Fruit fly (Drosophila melanogaster) whole organism, embryonic: Measurements from ENCODE around the gene MSAmiP.
A peak's percentile ranks its signal among the peaks of the same experiment; 100 is the strongest.

Experiments used
- ATbp ChIP-seq: fragments of 200-800 bp; sonication (Bioruptor generic); optimal IDR thresholded peaks from 2 replicates; lab custom pipeline; 2017; ENCODE audit warnings: missing biosample characterization, mild to moderate bottlenecking, missing genetic modification characterization, missing genetic modification reagents
- CG10462 ChIP-seq: fragments of 200-800 bp; sonication (Bioruptor generic); optimal IDR thresholded peaks from 2 replicates; lab custom pipeline; 2016; ENCODE audit warnings: missing biosample characterization, missing genetic modification characterization
- CG12236 ChIP-seq: fragments of 200-800 bp; sonication (Bioruptor generic); optimal IDR thresholded peaks from 2 replicates; lab custom pipeline; 2016; ENCODE audit warnings: missing biosample characterization, missing genetic modification characterization
- CG15073 ChIP-seq: fragments of 200-800 bp; sonication (Bioruptor generic); optimal IDR thresholded peaks from 2 replicates; lab custom pipeline; 2016; ENCODE audit warnings: missing biosample characterization, missing genetic modification characterization
- CG2712 ChIP-seq: fragments of 200-800 bp; optimal IDR thresholded peaks from 3 replicates; lab custom pipeline; 2019; ENCODE audit warnings: missing biosample characterization, mild to moderate bottlenecking, missing genetic modification characterization, moderate library complexity
- CG31365 ChIP-seq: fragments of 200-800 bp; sonication (Bioruptor generic); optimal IDR thresholded peaks from 2 replicates; lab custom pipeline; 2018; ENCODE audit warnings: missing biosample characterization, mild to moderate bottlenecking, missing genetic modification characterization
- CG42726 ChIP-seq: fragments of 200-800 bp; sonication (Bioruptor generic); IDR thresholded peaks from 2 replicates; pipeline ENCODE4 v1.3.6; 2022; ENCODE audit warnings: missing biosample characterization, missing genetic modification characterization; ENCODE audit not compliant: partially characterized antibody
- CG4404 ChIP-seq: fragments of 200-800 bp; sonication (Bioruptor generic); IDR thresholded peaks from 2 replicates; pipeline ENCODE4 v1.3.6; 2022; ENCODE audit warnings: missing biosample characterization, missing genetic modification characterization
- CG5180 ChIP-seq: fragments of 200-800 bp; sonication (Bioruptor generic); optimal IDR thresholded peaks from 3 replicates; lab custom pipeline; 2017; ENCODE audit warnings: missing biosample characterization, missing genetic modification characterization, mild to moderate bottlenecking, moderate library complexity, missing genetic modification reagents
- CG6683 ChIP-seq: fragments of 200-800 bp; sonication (Bioruptor generic); optimal IDR thresholded peaks from 2 replicates; lab custom pipeline; 2017; ENCODE audit warnings: missing biosample characterization, mild to moderate bottlenecking, missing genetic modification characterization, missing genetic modification reagents
- CG6765 ChIP-seq: fragments of 200-800 bp; sonication (Bioruptor generic); optimal IDR thresholded peaks from 3 replicates; lab custom pipeline; 2017; ENCODE audit warnings: missing biosample characterization, mild to moderate bottlenecking, missing genetic modification characterization
- CG7271 ChIP-seq: fragments of 200-800 bp; sonication (Bioruptor generic); optimal IDR thresholded peaks from 2 replicates; lab custom pipeline; 2018; ENCODE audit warnings: missing biosample characterization, mild to moderate bottlenecking, missing genetic modification characterization, moderate library complexity
- CG7745 ChIP-seq: fragments of 200-800 bp; sonication (Bioruptor generic); optimal IDR thresholded peaks from 2 replicates; lab custom pipeline; 2018; ENCODE audit warnings: missing biosample characterization, mild to moderate bottlenecking, missing genetic modification characterization, moderate library complexity
- CG8089 ChIP-seq: fragments of 200-800 bp; sonication (Bioruptor generic); optimal IDR thresholded peaks from 3 replicates; lab custom pipeline; 2016; ENCODE audit warnings: missing biosample characterization, missing genetic modification characterization
- CG8359 ChIP-seq: fragments of 200-800 bp; sonication (Bioruptor generic); optimal IDR thresholded peaks from 2 replicates; lab custom pipeline; 2017; ENCODE audit warnings: missing biosample characterization, mild to moderate bottlenecking, missing genetic modification characterization, borderline replicate concordance
- E2f2 ChIP-seq: fragments of 200-800 bp; sonication (Bioruptor generic); IDR thresholded peaks from 2 replicates; pipeline ENCODE4 v1.3.6; 2022; ENCODE audit warnings: missing biosample characterization, missing genetic modification characterization
- Fer3 ChIP-seq: fragments of 200-800 bp; sonication (Bioruptor generic); optimal IDR thresholded peaks from 2 replicates; lab custom pipeline; 2018; ENCODE audit warnings: missing biosample characterization, mild to moderate bottlenecking, missing genetic modification characterization, moderate library complexity
- Hr51 ChIP-seq, 2 experiments: fragments of 200-800 bp; sonication (Bioruptor generic); optimal IDR thresholded peaks; 2 replicates in 1 of 2; 3 replicates in 1 of 2; lab custom pipeline; 2016 to 2018; ENCODE audit warnings: missing biosample characterization in 2 of 2, missing genetic modification characterization in 2 of 2, mild to moderate bottlenecking in 1 of 2, moderate library complexity in 1 of 2
- MTF-1 ChIP-seq: fragments of 200-800 bp; sonication (Bioruptor generic); optimal IDR thresholded peaks from 2 replicates; lab custom pipeline; 2018; ENCODE audit warnings: missing biosample characterization, mild to moderate bottlenecking, missing genetic modification characterization, borderline replicate concordance
- Nf-YB ChIP-seq: fragments of 200-800 bp; sonication (Bioruptor generic); optimal IDR thresholded peaks from 3 replicates; lab custom pipeline; 2019; ENCODE audit warnings: missing biosample characterization, mild to moderate bottlenecking, missing genetic modification characterization, moderate library complexity
- Oaz ChIP-seq: fragments of 200-800 bp; sonication (Bioruptor generic); IDR thresholded peaks from 2 replicates; pipeline ENCODE4 v1.3.6; 2022; ENCODE audit warnings: missing biosample characterization, missing genetic modification characterization
- Oli ChIP-seq: fragments of 200-800 bp; sonication (Bioruptor generic); optimal IDR thresholded peaks from 2 replicates; lab custom pipeline; 2018; ENCODE audit warnings: missing biosample characterization, mild to moderate bottlenecking, missing genetic modification characterization, moderate library complexity
- Opbp ChIP-seq: fragments of 200-800 bp; sonication (Bioruptor generic); IDR thresholded peaks from 3 replicates; pipeline ENCODE4 v1.3.6; 2022; ENCODE audit warnings: missing biosample characterization, missing genetic modification characterization; ENCODE audit not compliant: partially characterized antibody
- Optix ChIP-seq: fragments of 200-800 bp; sonication (Bioruptor generic); IDR thresholded peaks from 3 replicates; pipeline ENCODE4 v1.3.6; 2022; ENCODE audit warnings: missing biosample characterization, missing genetic modification characterization
- Pdp1 ChIP-seq, 2 experiments: fragments of 200-800 bp; sonication (Bioruptor generic); optimal IDR thresholded peaks; 3 replicates each; lab custom pipeline; 2016; ENCODE audit warnings: missing biosample characterization in 2 of 2, missing genetic modification characterization in 2 of 2, mild to moderate bottlenecking in 1 of 2, moderate library complexity in 1 of 2
- Ravus ChIP-seq: fragments of 200-800 bp; sonication (Bioruptor generic); IDR thresholded peaks from 2 replicates; pipeline ENCODE4 v1.3.6; 2022; ENCODE audit warnings: missing biosample characterization, missing genetic modification characterization
- Rx ChIP-seq: fragments of 200-800 bp; sonication (Bioruptor generic); IDR thresholded peaks from 2 replicates; pipeline ENCODE4 v1.3.6; 2022; ENCODE audit warnings: missing biosample characterization, missing genetic modification characterization
- Side ChIP-seq: fragments of 200-800 bp; sonication (Bioruptor generic); optimal IDR thresholded peaks from 2 replicates; lab custom pipeline; 2016; ENCODE audit warnings: missing biosample characterization, missing genetic modification characterization
- Six4 ChIP-seq: fragments of 200-800 bp; sonication (Bioruptor generic); optimal IDR thresholded peaks from 2 replicates; lab custom pipeline; 2016; ENCODE audit warnings: missing biosample characterization, missing genetic modification characterization
- ap ChIP-seq: fragments of 200-800 bp; sonication (Bioruptor generic); IDR thresholded peaks from 2 replicates; pipeline ENCODE4 v1.3.6; 2022; ENCODE audit warnings: missing biosample characterization, missing genetic modification characterization
- dm ChIP-seq: fragments of 200-800 bp; sonication (Bioruptor generic); optimal IDR thresholded peaks from 3 replicates; lab custom pipeline; 2016; ENCODE audit warnings: missing biosample characterization, missing genetic modification characterization
- dmrt99B ChIP-seq: fragments of 200-800 bp; sonication (Bioruptor generic); optimal IDR thresholded peaks from 2 replicates; lab custom pipeline; 2018; ENCODE audit warnings: missing biosample characterization, mild to moderate bottlenecking, missing genetic modification characterization, moderate library complexity
- ewg ChIP-seq: fragments of 200-800 bp; sonication (Bioruptor generic); optimal IDR thresholded peaks from 3 replicates; lab custom pipeline; 2017; ENCODE audit warnings: mild to moderate bottlenecking, missing biosample characterization, missing genetic modification reagents, missing genetic modification characterization
- grau ChIP-seq: fragments of 200-800 bp; optimal IDR thresholded peaks from 3 replicates; lab custom pipeline; 2019; ENCODE audit warnings: missing biosample characterization, mild to moderate bottlenecking, missing genetic modification characterization, moderate library complexity
- inv ChIP-seq: fragments of 200-800 bp; sonication (Bioruptor generic); IDR thresholded peaks from 2 replicates; pipeline ENCODE4 v1.3.6; 2022; ENCODE audit warnings: missing biosample characterization, missing genetic modification characterization; ENCODE audit not compliant: partially characterized antibody
- jumu ChIP-seq: fragments of 200-800 bp; sonication (Bioruptor generic); optimal IDR thresholded peaks from 3 replicates; lab custom pipeline; 2016; ENCODE audit warnings: missing biosample characterization, missing genetic modification characterization
- nau ChIP-seq: fragments of 200-800 bp; sonication (Bioruptor generic); optimal IDR thresholded peaks from 3 replicates; lab custom pipeline; 2017; ENCODE audit warnings: missing biosample characterization, mild to moderate bottlenecking, missing genetic modification characterization, missing genetic modification reagents
- oc ChIP-seq: fragments of 200-800 bp; sonication (Bioruptor generic); optimal IDR thresholded peaks from 2 replicates; lab custom pipeline; 2018; ENCODE audit warnings: missing biosample characterization, mild to moderate bottlenecking, missing genetic modification characterization, moderate library complexity
- odd ChIP-seq: fragments of 200-800 bp; sonication (Bioruptor generic); optimal IDR thresholded peaks from 2 replicates; lab custom pipeline; 2017; ENCODE audit warnings: missing biosample characterization, mild to moderate bottlenecking, missing genetic modification characterization
- p53 ChIP-seq: fragments of 200-800 bp; sonication (Bioruptor generic); optimal IDR thresholded peaks from 2 replicates; lab custom pipeline; 2016; ENCODE audit warnings: missing biosample characterization, missing genetic modification characterization
- pros ChIP-seq: fragments of 200-800 bp; sonication (Bioruptor generic); optimal IDR thresholded peaks from 3 replicates; lab custom pipeline; 2019; ENCODE audit warnings: missing biosample characterization, mild to moderate bottlenecking, missing genetic modification characterization, moderate library complexity
- ranshi ChIP-seq: fragments of 200-800 bp; sonication (Bioruptor generic); IDR thresholded peaks from 2 replicates; pipeline ENCODE4 v1.3.6; 2022; ENCODE audit warnings: missing biosample characterization, missing genetic modification characterization
- slp2 ChIP-seq: fragments of 200-800 bp; sonication (Bioruptor generic); optimal IDR thresholded peaks from 2 replicates; lab custom pipeline; 2016; ENCODE audit warnings: missing biosample characterization, missing genetic modification characterization
- sna ChIP-seq: fragments of 200-800 bp; sonication (Bioruptor generic); IDR thresholded peaks from 2 replicates; pipeline ENCODE4 v1.3.6; 2022; ENCODE audit warnings: missing biosample characterization, missing genetic modification characterization; ENCODE audit not compliant: partially characterized antibody
- tx ChIP-seq: fragments of 200-800 bp; sonication (Bioruptor generic); optimal IDR thresholded peaks from 2 replicates; lab custom pipeline; 2016; ENCODE audit warnings: missing biosample characterization, missing genetic modification characterization
- zfh1 ChIP-seq: fragments of 200-800 bp; sonication (Bioruptor generic); IDR thresholded peaks from 3 replicates; pipeline ENCODE4 v1.3.6; 2022; ENCODE audit warnings: missing biosample characterization, missing genetic modification characterization
- zfh2 ChIP-seq: fragments of 200-800 bp; sonication (Bioruptor generic); optimal IDR thresholded peaks from 2 replicates; lab custom pipeline; 2016; ENCODE audit warnings: missing biosample characterization, missing genetic modification characterization

MSAmiP gene

dm6 chr3R:16857029-16858027, 38.8 kb downstream of the MSAmiP start (continued):
- TF ChIP-seq Opbp (GFP tag; lab: Robert Waterston, UW) (peak; percentile 15; the same call in 1 of the 3 replicates), CG2712 (tag; lab: Kevin White, UChicago) (peak; percentile 20), ewg (GFP tag; lab: Kevin White, UChicago) (peak; percentile 94), CG4404 (GFP tag; lab: Robert Waterston, UW) (no peak), CG5180 (GFP tag; lab: Kevin White, UChicago) (no peak), E2f2 (GFP tag; lab: Robert Waterston, UW) (no peak), CG7745 (tag; lab: Kevin White, UChicago) (no peak), CG6683 (GFP tag; lab: Kevin White, UChicago) (no peak), ap (GFP tag; lab: Robert Waterston, UW) (no peak), zfh1 (GFP tag; lab: Robert Waterston, UW) (no peak), CG8359 (GFP tag; lab: Kevin White, UChicago) (no peak), Pdp1 (GFP tag; optimal IDR thresholded peaks at IDR 0.05; lab: Kevin White, UChicago) (peak in 1 of 2 experiments; percentile 1), CG15073 (no peak), tx (no peak), Oaz (GFP tag; lab: Robert Waterston, UW) (no peak), CG8089 (GFP tag; lab: Kevin White, UChicago) (no peak), jumu (GFP tag; lab: Kevin White, UChicago) (no peak), ATbp (GFP tag; lab: Kevin White, UChicago) (no peak), odd (GFP tag; lab: Kevin White, UChicago) (no peak), ranshi (no peak), CG31365 (tag; lab: Kevin White, UChicago) (no peak), CG12236 (GFP tag; lab: Kevin White, UChicago) (no peak), dm (GFP tag; lab: Kevin White, UChicago) (no peak), zfh2 (no peak), Six4 (GFP tag; lab: Kevin White, UChicago) (no peak), slp2 (GFP tag; lab: Kevin White, UChicago) (no peak), oc (tag; lab: Kevin White, UChicago) (no peak), Fer3 (tag; lab: Kevin White, UChicago) (no peak), dmrt99B (tag; lab: Kevin White, UChicago) (peak; percentile 3), Oli (tag; lab: Kevin White, UChicago) (peak; percentile 11), CG7271 (tag; lab: Kevin White, UChicago) (no peak), Hr51 (GFP tag; optimal IDR thresholded peaks at IDR 0.05; lab: Kevin White, UChicago) (no peak), sna (no peak), Side (GFP tag; lab: Kevin White, UChicago) (no peak), nau (no peak), Rx (GFP tag; lab: Robert Waterston, UW) (no peak), grau (tag; lab: Kevin White, UChicago) (peak; percentile 32), inv (GFP tag; lab: Robert Waterston, UW) (no peak), CG42726 (GFP tag; lab: Robert Waterston, UW) (no peak), CG6765 (no peak), Ravus (GFP tag; lab: Robert Waterston, UW) (no peak), Nf-YB (GFP tag; lab: Kevin White, UChicago) (peak; percentile 81), p53 (GFP tag; lab: Kevin White, UChicago) (no peak), Optix (GFP tag; lab: Robert Waterston, UW) (no peak), MTF-1 (GFP tag; lab: Kevin White, UChicago) (no peak), CG10462 (GFP tag; lab: Kevin White, UChicago) (no peak), pros (GFP tag; lab: Kevin White, UChicago) (peak; percentile 86)
